Worm (Caenorhabditis elegans) whole organism, L4/young adult: ENCODE results near the gene srh-60.
A peak's percentile ranks its signal among the peaks of the same experiment; 100 is the strongest.

Experiments used
- W03F9.2 ChIP-seq: fragments of 150-350 bp; optimal IDR thresholded peaks from 2 replicates; lab custom pipeline; 2014; ENCODE audit warnings: missing biosample characterization, missing genetic modification characterization
- dao-5 ChIP-seq: sonication (generic microtip); optimal IDR thresholded peaks from 2 replicates; lab custom pipeline; 2016; ENCODE audit warnings: missing genotype, missing genetic modification characterization, moderate library complexity, missing compliant biosample characterization
- him-1 ChIP-seq: sonication (generic microtip); optimal IDR thresholded peaks from 2 replicates; lab custom pipeline; 2016; ENCODE audit warnings: missing genotype, missing genetic modification reagents, missing genetic modification characterization, missing compliant biosample characterization

The srh-60 gene

DNA sequence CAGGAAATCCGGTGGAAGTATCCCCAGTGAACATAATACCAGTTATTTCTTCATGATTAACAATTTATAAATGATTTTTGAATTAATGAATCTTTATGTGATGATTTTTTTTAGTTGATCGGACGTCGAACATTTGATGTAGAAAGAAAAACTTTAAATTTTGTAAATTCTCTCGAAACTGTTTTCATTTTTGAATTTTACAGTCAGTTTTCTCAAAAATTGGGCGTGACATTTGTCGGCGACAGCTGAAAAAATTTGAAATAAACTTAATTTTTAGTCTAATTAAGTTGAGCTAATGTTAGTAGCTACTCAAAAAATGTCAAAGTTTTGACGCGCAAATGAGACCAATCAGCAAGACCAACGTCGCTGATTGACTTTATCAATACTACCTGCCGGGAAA, at the start of gene srh-60:
Gene srh-60 (plus strand): TSS at position 301 of the 400 bp plus-strand sequence.
- TF ChIP-seq W03F9.2 (no peak), dao-5 (tag; lab: Kevin White, UChicago) (no peak), him-1 (tag; lab: Kevin White, UChicago) (no peak)

DNA sequence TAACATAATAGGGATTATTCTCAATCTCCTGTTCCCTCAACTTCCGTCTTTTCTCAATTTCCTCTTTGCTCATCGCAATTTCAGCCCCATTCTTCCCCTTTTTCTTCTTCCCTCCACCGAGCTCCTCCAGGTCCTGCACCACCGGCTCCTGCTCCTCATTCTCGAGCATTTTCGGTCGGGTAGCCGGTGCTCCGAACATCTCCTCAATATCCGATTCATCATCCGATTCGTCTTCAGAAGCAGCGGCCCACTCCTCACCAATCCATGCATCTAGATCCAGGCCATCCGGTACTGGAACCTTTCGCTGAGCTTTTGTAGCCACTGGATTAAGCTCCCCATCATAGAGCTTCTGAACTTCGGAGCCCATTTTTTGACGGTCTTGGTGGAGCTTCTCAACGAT, 43.4 kb upstream of the srh-60 start:
- TF ChIP-seq dao-5 (tag; lab: Kevin White, UChicago) (no peak), him-1 (tag; lab: Kevin White, UChicago) (no peak), W03F9.2 (no peak)

DNA sequence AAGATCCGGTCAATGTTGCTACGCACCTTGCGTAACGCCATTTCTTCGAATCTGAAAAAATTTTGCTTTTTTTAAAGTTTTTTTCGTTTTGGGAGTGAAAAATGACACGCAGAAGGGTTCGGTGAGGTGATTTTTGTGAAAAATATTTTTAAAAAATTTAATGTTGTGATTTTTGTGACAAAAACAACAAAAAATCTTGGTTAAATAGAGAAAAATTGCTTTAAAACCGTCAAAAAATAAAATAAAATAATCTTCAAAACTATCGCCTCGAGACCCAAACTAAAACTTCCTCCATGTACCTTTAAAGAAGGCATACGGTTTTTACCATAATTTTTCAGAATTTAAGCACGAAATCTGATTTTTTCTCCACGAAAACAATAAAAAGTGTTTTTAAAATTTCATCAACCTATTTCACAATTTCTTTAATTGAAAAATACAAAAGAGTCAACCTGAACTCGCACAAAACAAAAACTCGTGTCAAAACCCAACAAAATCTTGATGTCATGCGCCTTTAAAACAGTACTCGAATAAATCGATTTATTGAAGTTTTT, 37.0 kb upstream of the srh-60 start, which contains the start of gene apd-3:
Gene apd-3 (minus strand): TSS at position 51 of the 551 bp plus-strand sequence.
- no peak for TF ChIP-seq W03F9.2
- no peak for TF ChIP-seq him-1 (tag; lab: Kevin White, UChicago)
- no peak for TF ChIP-seq dao-5 (tag; lab: Kevin White, UChicago)

DNA sequence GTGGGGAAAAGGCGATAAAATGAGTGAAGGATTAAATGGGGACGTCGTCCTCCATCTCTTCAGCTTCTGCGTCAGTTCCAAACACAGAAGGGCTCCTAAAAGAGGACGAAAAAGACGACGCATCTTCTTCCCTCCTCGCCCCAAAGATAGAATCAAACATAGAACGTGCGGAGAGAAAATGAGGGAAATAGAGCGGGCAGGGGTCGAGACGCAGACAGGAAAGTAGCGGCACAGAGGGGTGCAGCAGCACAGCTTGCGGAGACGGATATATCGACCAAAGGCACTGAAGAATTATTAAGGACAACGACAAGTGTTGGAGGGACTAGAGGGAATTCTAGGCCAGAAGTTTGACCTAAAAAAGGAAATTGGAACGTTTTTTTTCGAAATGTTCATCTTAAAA, 36.2 kb upstream of the srh-60 start:
- TF ChIP-seq W03F9.2 (no peak), dao-5 (tag; lab: Kevin White, UChicago) (no peak), him-1 (tag; lab: Kevin White, UChicago) (peak; percentile 3)

DNA sequence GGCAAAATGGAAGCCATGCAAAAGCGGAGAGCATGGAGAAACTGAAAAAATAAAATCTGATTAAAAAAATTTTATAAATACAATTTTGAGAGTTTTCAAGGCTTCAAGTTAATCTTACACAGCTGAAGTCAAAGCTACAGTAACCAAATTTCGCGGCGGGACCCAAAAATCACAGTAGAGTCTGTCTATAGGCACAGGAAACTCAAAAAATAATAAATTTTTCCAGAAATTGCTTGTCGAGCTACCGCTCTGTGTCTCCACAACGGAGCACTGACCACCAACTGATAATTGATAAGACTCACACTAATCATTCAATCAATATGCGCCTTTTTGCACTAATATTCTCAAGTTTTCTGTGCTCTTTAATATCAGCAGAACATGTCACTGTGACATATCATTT, 33.1 kb upstream of the srh-60 start, which contains the start of gene W10G11.19:
Gene W10G11.19 (plus strand): TSS at position 301 of the 400 bp plus-strand sequence.
- no peak for TF ChIP-seq him-1 (tag; lab: Kevin White, UChicago)
- no peak for TF ChIP-seq W03F9.2
- TF ChIP-seq dao-5 (tag; lab: Kevin White, UChicago): no peak

DNA sequence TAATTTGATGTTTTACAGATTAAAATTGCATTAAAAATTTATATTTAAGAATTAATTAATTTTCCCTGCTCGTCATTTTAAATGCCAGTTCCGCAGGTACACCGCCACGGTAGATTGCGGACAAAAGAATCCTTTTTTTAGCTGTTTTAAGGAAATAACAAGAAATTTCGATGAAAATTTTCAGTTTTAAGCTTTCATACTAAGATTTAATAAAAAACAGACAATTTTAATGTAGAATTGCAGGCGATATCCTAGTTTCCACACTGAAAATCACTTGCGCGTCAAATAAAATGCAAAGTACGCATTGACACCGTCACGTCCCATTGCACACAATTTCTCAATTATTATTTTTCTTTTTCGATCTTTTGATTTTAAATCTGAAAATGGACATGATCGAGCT, 30.0 kb upstream of the srh-60 start, which contains the start of gene dnc-3:
Gene dnc-3 (plus strand): TSS at position 272 of the 400 bp plus-strand sequence.
- no peak for TF ChIP-seq dao-5 (tag; lab: Kevin White, UChicago)
- peak; percentile 41 for TF ChIP-seq W03F9.2
- TF ChIP-seq him-1 (tag; lab: Kevin White, UChicago): no peak

DNA sequence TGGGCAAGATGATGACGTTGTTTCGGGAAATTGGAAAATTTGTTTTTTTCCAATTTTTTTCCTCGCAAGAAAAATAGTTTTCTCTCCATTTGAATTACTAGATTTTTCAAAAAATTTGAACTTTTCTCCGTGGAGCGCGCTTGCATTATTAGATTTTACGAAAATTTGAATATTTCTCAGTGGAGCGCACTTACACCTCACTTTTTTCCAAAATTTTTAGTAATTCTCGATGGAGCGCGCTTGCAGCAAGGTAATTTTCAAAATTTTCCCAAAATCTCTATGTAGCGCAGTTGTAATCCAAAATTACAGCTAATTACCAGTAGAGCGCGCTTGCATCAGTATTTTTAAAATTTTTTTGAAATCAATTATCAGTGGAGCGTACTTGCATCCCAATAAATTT, 28.8 kb upstream of the srh-60 start:
- TF ChIP-seq dao-5 (tag; lab: Kevin White, UChicago) (no peak), him-1 (tag; lab: Kevin White, UChicago) (no peak), W03F9.2 (no peak)

DNA sequence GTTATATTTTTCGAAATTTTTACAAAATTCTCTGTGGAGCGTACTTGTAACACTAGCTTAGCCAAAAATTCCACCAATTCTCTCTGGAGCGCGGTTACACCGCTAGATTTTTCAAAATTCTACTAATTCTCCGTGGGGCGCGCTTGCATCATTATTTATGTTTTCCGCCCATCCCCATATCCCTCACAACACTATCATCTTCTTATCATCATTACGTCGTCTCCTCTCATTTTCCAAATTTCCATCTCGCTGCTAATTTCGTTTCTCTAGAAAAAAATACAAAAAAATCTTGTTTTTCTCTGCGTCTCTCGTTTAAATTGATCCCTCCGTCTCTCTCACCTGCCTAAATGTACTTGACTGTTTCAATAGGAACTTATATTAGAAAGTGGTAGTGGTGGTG, 28.2 kb upstream of the srh-60 start:
- no peak for TF ChIP-seq dao-5 (tag; lab: Kevin White, UChicago)
- no peak for TF ChIP-seq him-1 (tag; lab: Kevin White, UChicago)
- no peak for TF ChIP-seq W03F9.2

DNA sequence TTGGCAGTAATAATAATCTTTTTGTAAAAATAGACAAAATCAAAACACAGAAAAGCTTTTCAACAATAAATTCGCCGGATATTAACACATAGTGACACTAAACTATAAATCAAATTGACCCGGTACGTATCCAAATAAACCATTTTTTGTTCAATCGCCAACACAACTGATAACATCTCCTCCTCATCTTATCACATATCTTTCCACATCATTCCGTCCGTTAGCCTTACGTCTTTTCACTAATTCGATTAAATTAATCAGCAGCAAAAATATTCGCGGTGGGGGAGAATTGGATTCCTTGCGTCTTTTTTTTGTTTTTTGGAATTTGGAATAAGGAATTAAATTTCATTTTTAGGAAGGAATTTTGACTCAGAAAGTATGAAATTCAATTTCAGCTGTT, 26.9 kb upstream of the srh-60 start:
- TF ChIP-seq dao-5 (tag; lab: Kevin White, UChicago): no peak
- no peak for TF ChIP-seq him-1 (tag; lab: Kevin White, UChicago)
- TF ChIP-seq W03F9.2: no peak

DNA sequence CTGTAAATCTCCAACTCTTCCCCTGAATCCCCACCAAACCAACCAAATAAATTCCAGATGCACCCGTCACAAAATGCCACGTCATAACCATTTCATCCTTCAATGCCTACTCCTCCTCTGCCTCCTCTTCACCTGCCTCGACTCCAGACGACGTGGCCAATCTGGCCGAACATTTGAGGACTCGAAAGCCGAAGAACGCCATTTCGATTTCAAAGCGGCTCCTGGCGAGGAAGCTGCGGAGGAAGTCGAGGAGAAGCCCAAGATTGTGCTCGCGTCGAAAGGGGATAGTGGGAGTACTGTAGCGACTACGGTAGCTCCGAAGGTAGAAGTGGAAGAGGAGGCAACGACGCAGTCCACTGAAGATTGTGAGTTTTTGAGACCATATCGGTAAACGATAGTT, 26.1 kb upstream of the srh-60 start, which contains the start of gene lgc-45:
Gene lgc-45 (plus strand): TSS at position 56 of the 400 bp plus-strand sequence.
- no peak for TF ChIP-seq W03F9.2
- no peak for TF ChIP-seq dao-5 (tag; lab: Kevin White, UChicago)
- TF ChIP-seq him-1 (tag; lab: Kevin White, UChicago): no peak

DNA sequence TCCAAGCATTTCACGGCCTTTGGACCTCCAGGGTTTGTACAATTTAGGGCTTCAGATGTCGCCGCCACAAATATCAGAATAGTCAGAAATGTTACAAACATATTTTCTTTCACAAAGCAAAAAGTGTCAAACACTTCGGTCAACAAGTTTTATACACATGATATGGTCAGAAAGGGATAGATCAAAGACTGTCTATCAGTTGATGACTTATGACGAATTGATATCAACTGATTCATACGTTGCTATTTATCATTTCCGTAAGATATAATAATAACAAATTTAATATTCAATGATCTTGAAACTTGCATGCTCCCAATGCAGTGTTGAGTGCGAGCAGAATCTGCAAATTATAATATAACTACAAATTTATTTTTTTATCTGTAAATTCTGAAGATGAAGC, 22.9 kb upstream of the srh-60 start, which contains the start of gene W10G11.1:
Gene W10G11.1 (minus strand): TSS at position 101 of the 400 bp plus-strand sequence.
- TF ChIP-seq him-1 (tag; lab: Kevin White, UChicago) (no peak), dao-5 (tag; lab: Kevin White, UChicago) (no peak), W03F9.2 (no peak)

DNA sequence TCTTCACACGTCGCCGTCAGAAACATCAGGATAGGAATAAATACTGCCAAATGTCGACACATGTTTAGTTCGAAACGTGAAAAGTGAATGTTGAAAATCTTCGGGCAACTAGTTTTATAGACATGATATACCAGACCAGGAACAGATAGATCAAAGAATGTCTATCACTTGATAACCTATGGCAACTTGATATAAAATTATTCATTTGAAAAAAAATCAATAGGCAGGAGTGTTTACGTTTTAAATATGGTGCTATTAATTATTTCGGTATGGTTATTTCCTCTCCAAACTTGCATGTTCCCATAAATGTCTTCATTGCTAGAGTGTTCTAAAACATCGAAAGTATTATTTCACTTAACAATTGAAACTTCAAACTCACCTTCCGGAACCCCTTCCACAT, 21.9 kb upstream of the srh-60 start, which contains the start of gene W10G11.2:
Gene W10G11.2 (minus strand): TSS at position 101 of the 400 bp plus-strand sequence.
- TF ChIP-seq him-1 (tag; lab: Kevin White, UChicago) (no peak), dao-5 (tag; lab: Kevin White, UChicago) (no peak), W03F9.2 (no peak)

DNA sequence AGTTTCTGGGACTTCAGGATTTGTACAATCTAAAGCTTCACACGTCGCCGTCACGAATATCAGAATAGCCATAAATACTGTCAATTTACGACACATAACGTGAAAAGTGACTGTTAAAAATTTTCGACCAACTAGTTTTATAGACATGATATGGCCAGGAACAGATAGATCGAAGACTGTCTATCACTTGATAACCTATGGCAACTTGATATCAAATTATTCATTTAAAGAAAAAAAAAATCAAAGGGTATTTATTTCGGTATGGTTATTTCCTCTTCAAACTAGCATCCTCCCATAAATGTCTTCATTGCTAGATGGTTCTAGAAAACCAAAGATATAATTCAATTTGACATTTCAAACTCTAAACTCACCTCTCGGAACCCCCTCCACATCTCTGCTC, 21.1 kb upstream of the srh-60 start, which contains the start of gene W10G11.3:
Gene W10G11.3 (minus strand): TSS at position 101 of the 400 bp plus-strand sequence.
- TF ChIP-seq dao-5 (tag; lab: Kevin White, UChicago): no peak

DNA sequence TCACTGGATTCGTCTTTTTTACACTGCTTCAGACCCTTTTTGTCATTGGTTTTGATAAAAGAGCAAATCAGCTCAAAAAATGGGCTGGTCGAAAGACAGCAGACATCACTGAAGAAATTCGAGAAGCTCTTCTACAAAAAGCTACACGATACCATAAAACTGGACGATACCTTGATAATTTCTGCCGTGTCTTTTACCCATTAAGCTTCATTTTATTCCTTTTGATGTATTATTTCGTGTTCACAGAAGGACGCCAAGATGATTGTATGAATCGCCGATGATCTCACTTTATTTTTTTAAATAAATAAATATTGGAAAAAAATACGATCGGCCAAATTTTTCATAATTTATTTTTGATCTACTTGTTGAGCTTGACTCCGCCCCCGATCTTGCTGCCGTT, 16.4 kb upstream of the srh-60 start:
- TF ChIP-seq W03F9.2: no peak
- TF ChIP-seq dao-5 (tag; lab: Kevin White, UChicago): no peak
- no peak for TF ChIP-seq him-1 (tag; lab: Kevin White, UChicago)

DNA sequence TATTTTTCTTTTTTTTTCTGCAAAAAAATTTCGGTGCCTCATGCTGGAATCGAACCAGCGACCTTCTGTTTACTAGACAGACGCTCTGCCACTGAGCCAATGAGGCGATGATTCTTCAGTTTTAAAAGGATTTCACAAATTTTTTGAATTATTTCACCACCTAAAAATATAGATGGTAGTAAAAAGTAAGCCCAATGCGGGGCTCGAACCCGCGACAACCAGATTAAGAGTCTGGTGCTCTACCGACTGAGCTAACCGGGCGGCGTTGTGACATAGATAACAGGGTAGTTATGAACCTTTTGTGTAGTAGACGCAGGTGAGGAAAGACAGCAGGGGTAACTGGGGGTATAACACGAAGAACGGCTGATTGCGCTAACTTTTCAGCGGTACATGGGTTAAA, 15.9 kb upstream of the srh-60 start:
- TF ChIP-seq dao-5 (tag; lab: Kevin White, UChicago): peak; percentile 18
